Worm (Caenorhabditis elegans) whole organism, midembryonic: ENCODE measurements around the gene M04G7.5.

Source experiments
- T22C8.4 ChIP-seq: fragments of 200-800 bp; sonication (Bioruptor generic); IDR thresholded peaks from 2 replicates; pipeline ENCODE4 v1.3.6; 2022; ENCODE audit warnings: missing genetic modification characterization, missing compliant biosample characterization
- flt-1 ChIP-seq: fragments of 200-800 bp; sonication (Bioruptor generic); IDR thresholded peaks from 2 replicates; pipeline ENCODE4 v1.3.6; 2022; ENCODE audit warnings: missing genetic modification characterization, missing compliant biosample characterization
- klf-2 ChIP-seq: fragments of 200-800 bp; sonication (Bioruptor generic); conservative IDR thresholded peaks from 2 replicates; pipeline ENCODE4 v1.3.6; 2022; ENCODE audit warnings: missing genetic modification reagents, missing genetic modification characterization, missing compliant biosample characterization
- ref-1 ChIP-seq: fragments of 200-800 bp; sonication (Bioruptor generic); conservative IDR thresholded peaks from 2 replicates; pipeline ENCODE4 v1.3.6; 2022; ENCODE audit warnings: missing genetic modification reagents, missing genetic modification characterization, missing compliant biosample characterization
- tab-1 ChIP-seq: fragments of 200-800 bp; sonication (Bioruptor generic); IDR thresholded peaks from 2 replicates; pipeline ENCODE4 v1.3.6; 2022; ENCODE audit warnings: missing genetic modification characterization, missing compliant biosample characterization
- ztf-23 ChIP-seq: fragments of 200-800 bp; sonication (Bioruptor generic); IDR thresholded peaks from 2 replicates; pipeline ENCODE4 v1.3.6; 2022; ENCODE audit warnings: missing genetic modification reagents, missing genetic modification characterization, missing compliant biosample characterization

DNA sequence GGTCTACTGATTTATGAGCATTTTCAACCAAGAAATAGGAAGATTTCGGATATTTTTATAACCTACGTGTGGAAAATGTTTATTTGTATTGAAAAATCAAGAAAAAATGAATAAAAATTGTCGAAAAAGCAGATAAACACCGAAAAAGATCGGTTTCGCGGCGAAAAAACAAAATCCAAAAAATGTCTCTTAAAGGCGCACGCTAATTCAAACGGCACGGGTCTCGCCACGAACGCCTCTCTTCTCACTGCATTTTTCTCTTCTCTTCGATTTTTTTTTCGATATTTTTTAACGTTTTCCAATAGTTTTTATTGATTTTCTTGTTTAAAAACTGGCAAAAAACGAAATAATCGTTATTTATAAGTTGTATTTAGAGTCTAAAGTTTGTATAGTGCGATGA lies 29.3 kb upstream of the M04G7.5 start:
- TF ChIP-seq T22C8.4 (GFP tag; lab: Robert Waterston, UW) (no peak), flt-1 (no peak), tab-1 (GFP tag; lab: Robert Waterston, UW) (no peak), klf-2 (GFP tag; lab: Robert Waterston, UW) (no peak), ref-1 (GFP tag; lab: Robert Waterston, UW) (no peak), ztf-23 (no peak)
